Worm (Caenorhabditis elegans) whole organism, late embryonic: ENCODE data around the gene str-19.

ENCODE experiments used
- C08G9.2 ChIP-seq: sonication (generic microtip); optimal IDR thresholded peaks from 2 replicates; lab custom pipeline; 2016; ENCODE audit warnings: mild to moderate bottlenecking, missing genetic modification characterization, moderate library complexity, missing compliant biosample characterization
- C38D4.7 ChIP-seq: fragments of 200-800 bp; sonication (Bioruptor generic); optimal IDR thresholded peaks from 2 replicates; lab custom pipeline; 2018; ENCODE audit warnings: mild to moderate bottlenecking, missing genetic modification characterization, moderate library complexity, missing compliant biosample characterization
- F13H6.1 ChIP-seq: sonication (generic microtip); optimal IDR thresholded peaks from 2 replicates; lab custom pipeline; 2016; ENCODE audit warnings: missing genetic modification characterization, missing compliant biosample characterization
- K02D7.2 ChIP-seq: sonication (generic microtip); optimal IDR thresholded peaks from 2 replicates; lab custom pipeline; 2017; ENCODE audit warnings: mild to moderate bottlenecking, missing genetic modification characterization, missing compliant biosample characterization
- ceh-18 ChIP-seq: sonication (generic microtip); optimal IDR thresholded peaks from 2 replicates; lab custom pipeline; 2016; ENCODE audit warnings: missing genetic modification characterization, missing compliant biosample characterization
- ceh-24 ChIP-seq: sonication (generic microtip); optimal IDR thresholded peaks from 2 replicates; lab custom pipeline; 2016; ENCODE audit warnings: mild to moderate bottlenecking, missing genetic modification characterization, missing compliant biosample characterization
- ceh-45 ChIP-seq: fragments of 200-800 bp; sonication (Bioruptor generic); IDR thresholded peaks from 2 replicates; pipeline ENCODE4 v1.3.6; 2022; ENCODE audit warnings: missing genetic modification reagents, missing genetic modification characterization, missing compliant biosample characterization
- ceh-6 ChIP-seq: fragments of 200-800 bp; sonication (Bioruptor generic); optimal IDR thresholded peaks from 2 replicates; lab custom pipeline; 2018; ENCODE audit warnings: mild to moderate bottlenecking, missing genetic modification characterization, missing compliant biosample characterization
- ceh-9 ChIP-seq: sonication (generic microtip); optimal IDR thresholded peaks from 2 replicates; lab custom pipeline; 2016; ENCODE audit warnings: mild to moderate bottlenecking, missing genetic modification characterization, inconsistent platforms, missing compliant biosample characterization
- che-1 ChIP-seq: sonication (generic microtip); optimal IDR thresholded peaks from 2 replicates; lab custom pipeline; 2016; ENCODE audit warnings: mild to moderate bottlenecking, missing genetic modification characterization, missing compliant biosample characterization
- dmd-4 ChIP-seq: sonication (generic microtip); optimal IDR thresholded peaks from 2 replicates; lab custom pipeline; 2016; ENCODE audit warnings: borderline replicate concordance, missing genetic modification characterization, missing compliant biosample characterization
- elt-2 ChIP-seq: sonication (generic microtip); optimal IDR thresholded peaks from 2 replicates; lab custom pipeline; 2016; ENCODE audit warnings: missing genetic modification reagents, missing genetic modification characterization, missing compliant biosample characterization
- elt-4 ChIP-seq: sonication (generic microtip); optimal IDR thresholded peaks from 2 replicates; lab custom pipeline; 2016; ENCODE audit warnings: missing genetic modification characterization, missing compliant biosample characterization
- ets-4 ChIP-seq: sonication (generic microtip); optimal IDR thresholded peaks from 2 replicates; lab custom pipeline; 2016; ENCODE audit warnings: missing genetic modification characterization, missing compliant biosample characterization
- fax-1 ChIP-seq: sonication (generic microtip); optimal IDR thresholded peaks from 2 replicates; lab custom pipeline; 2016; ENCODE audit warnings: missing genotype, missing genetic modification characterization, missing compliant biosample characterization
- hlh-15 ChIP-seq: sonication (generic microtip); optimal IDR thresholded peaks from 2 replicates; lab custom pipeline; 2016; ENCODE audit warnings: missing genetic modification characterization, missing compliant biosample characterization
- hlh-6 ChIP-seq: sonication (generic microtip); optimal IDR thresholded peaks from 2 replicates; lab custom pipeline; 2016; ENCODE audit warnings: missing genotype, missing genetic modification characterization, missing compliant biosample characterization
- hlh-8 ChIP-seq: sonication (generic microtip); optimal IDR thresholded peaks from 2 replicates; lab custom pipeline; 2016; ENCODE audit warnings: missing genotype, missing genetic modification characterization, missing compliant biosample characterization
- lim-6 ChIP-seq: sonication (generic microtip); optimal IDR thresholded peaks from 2 replicates; lab custom pipeline; 2016; ENCODE audit warnings: missing genetic modification characterization, missing compliant biosample characterization
- nfya-1 ChIP-seq: sonication (generic microtip); optimal IDR thresholded peaks from 2 replicates; lab custom pipeline; 2017; ENCODE audit warnings: missing genetic modification characterization, mild to moderate bottlenecking, missing compliant biosample characterization, antibody characterized with exemption, moderate library complexity
- nhr-11 ChIP-seq: fragments of 150-350 bp; optimal IDR thresholded peaks from 2 replicates; lab custom pipeline; 2014; ENCODE audit warnings: missing biosample characterization, missing genetic modification characterization
- npax-4 ChIP-seq: sonication (generic microtip); optimal IDR thresholded peaks from 2 replicates; lab custom pipeline; 2016; ENCODE audit warnings: missing genetic modification characterization, missing compliant biosample characterization
- odd-2 ChIP-seq: sonication (generic microtip); optimal IDR thresholded peaks from 2 replicates; lab custom pipeline; 2017; ENCODE audit warnings: antibody characterized with exemption, mild to moderate bottlenecking, missing genetic modification characterization, missing compliant biosample characterization
- pag-3 ChIP-seq: sonication (generic microtip); optimal IDR thresholded peaks from 2 replicates; lab custom pipeline; 2016; ENCODE audit warnings: missing compliant biosample characterization, missing genetic modification characterization, borderline replicate concordance
- pat-9 ChIP-seq: fragments of 200-800 bp; sonication (Bioruptor generic); optimal IDR thresholded peaks from 2 replicates; lab custom pipeline; 2018; ENCODE audit warnings: mild to moderate bottlenecking, missing genetic modification characterization, moderate library complexity, missing compliant biosample characterization
- pha-2 ChIP-seq: sonication (generic microtip); optimal IDR thresholded peaks from 2 replicates; lab custom pipeline; 2017; ENCODE audit warnings: mild to moderate bottlenecking, missing genetic modification characterization, missing compliant biosample characterization
- pha-4 ChIP-seq: fragments of 150-350 bp; optimal IDR thresholded peaks from 2 replicates; lab custom pipeline; 2018; ENCODE audit warnings: missing biosample characterization, missing genetic modification reagents, missing genetic modification characterization
- ref-2 ChIP-seq: sonication (generic microtip); optimal IDR thresholded peaks from 2 replicates; lab custom pipeline; 2016; ENCODE audit warnings: missing genetic modification characterization, missing compliant biosample characterization
- sdc-2 ChIP-seq: sonication (generic microtip); optimal IDR thresholded peaks from 2 replicates; lab custom pipeline; 2016; ENCODE audit warnings: missing genotype, missing genetic modification characterization, missing compliant biosample characterization
- sox-4 ChIP-seq: sonication (generic microtip); optimal IDR thresholded peaks from 2 replicates; lab custom pipeline; 2017; ENCODE audit warnings: mild to moderate bottlenecking, missing genetic modification characterization, inconsistent platforms, missing compliant biosample characterization
- syd-9 ChIP-seq: sonication (generic microtip); optimal IDR thresholded peaks from 2 replicates; lab custom pipeline; 2016; ENCODE audit warnings: mild to moderate bottlenecking, missing genetic modification characterization, moderate library complexity, missing compliant biosample characterization
- tbx-2 ChIP-seq: sonication (generic microtip); optimal IDR thresholded peaks from 2 replicates; lab custom pipeline; 2016; ENCODE audit warnings: missing genetic modification characterization, missing compliant biosample characterization
- ttx-3 ChIP-seq: sonication (generic microtip); optimal IDR thresholded peaks from 2 replicates; lab custom pipeline; 2016; ENCODE audit warnings: missing genetic modification reagents, missing genetic modification characterization, missing compliant biosample characterization
- unc-3 ChIP-seq, 2 experiments: fragments of 200-800 bp in 1 of 2; sonication (Bioruptor generic) in 1 of 2; sonication (generic microtip) in 1 of 2; conservative IDR thresholded peaks in 1 of 2; optimal IDR thresholded peaks in 1 of 2; 2 replicates each; pipeline versions ENCODE4 v1.3.6 to Lab custom; 2016 to 2022; ENCODE audit warnings: missing compliant biosample characterization in 2 of 2, missing genetic modification characterization in 2 of 2, missing genetic modification reagents in 1 of 2
- unc-42 ChIP-seq: sonication (generic microtip); optimal IDR thresholded peaks from 2 replicates; lab custom pipeline; 2016; ENCODE audit warnings: missing genotype, missing genetic modification characterization, missing compliant biosample characterization
- zip-5 ChIP-seq: sonication (generic microtip); optimal IDR thresholded peaks from 2 replicates; lab custom pipeline; 2016; ENCODE audit warnings: missing genetic modification characterization, missing compliant biosample characterization
- ztf-16 ChIP-seq: sonication (generic microtip); optimal IDR thresholded peaks from 2 replicates; lab custom pipeline; 2017; ENCODE audit warnings: missing genetic modification characterization, missing compliant biosample characterization

str-19 gene

DNA sequence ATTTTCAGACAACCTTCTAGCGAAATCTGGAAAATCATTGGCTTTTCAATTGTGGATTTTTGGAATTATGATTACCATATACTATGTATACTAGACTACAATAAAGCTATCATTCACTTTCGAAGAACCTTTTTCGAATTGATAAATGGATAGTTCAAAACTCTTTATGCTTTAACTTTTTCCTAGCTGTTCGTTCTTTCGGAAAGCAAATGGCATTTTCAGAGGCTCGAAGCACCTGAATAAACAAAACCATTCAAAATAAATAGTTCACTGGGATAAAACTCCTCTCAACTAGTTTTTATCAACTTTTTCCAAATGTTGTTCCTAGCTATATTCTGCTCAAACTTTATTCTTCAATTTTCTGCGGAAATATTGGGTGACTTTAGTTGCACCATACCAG, 36.8 kb upstream of the str-19 start, which contains the start of gene T26E4.2:
Gene T26E4.2 (plus strand): TSS at position 301 of the 400 bp plus-strand sequence.
- TF ChIP-seq hlh-15 (tag; lab: Kevin White, UChicago): no peak
- TF ChIP-seq elt-2: no peak
- no peak for TF ChIP-seq hlh-8
- TF ChIP-seq ceh-9: no peak
- no peak for TF ChIP-seq elt-4 (tag; lab: Kevin White, UChicago)
- no peak for TF ChIP-seq unc-3 (GFP tag; conservative IDR thresholded peaks at IDR 0.05; lab: Robert Waterston, UW)
- no peak for TF ChIP-seq unc-3 (tag; optimal IDR thresholded peaks at IDR 0.05; lab: Kevin White, UChicago)
- no peak for TF ChIP-seq unc-42 (tag; lab: Kevin White, UChicago)
- no peak for TF ChIP-seq sdc-2 (tag; lab: Kevin White, UChicago)
- TF ChIP-seq, all 69 proteins: peak for 0

DNA sequence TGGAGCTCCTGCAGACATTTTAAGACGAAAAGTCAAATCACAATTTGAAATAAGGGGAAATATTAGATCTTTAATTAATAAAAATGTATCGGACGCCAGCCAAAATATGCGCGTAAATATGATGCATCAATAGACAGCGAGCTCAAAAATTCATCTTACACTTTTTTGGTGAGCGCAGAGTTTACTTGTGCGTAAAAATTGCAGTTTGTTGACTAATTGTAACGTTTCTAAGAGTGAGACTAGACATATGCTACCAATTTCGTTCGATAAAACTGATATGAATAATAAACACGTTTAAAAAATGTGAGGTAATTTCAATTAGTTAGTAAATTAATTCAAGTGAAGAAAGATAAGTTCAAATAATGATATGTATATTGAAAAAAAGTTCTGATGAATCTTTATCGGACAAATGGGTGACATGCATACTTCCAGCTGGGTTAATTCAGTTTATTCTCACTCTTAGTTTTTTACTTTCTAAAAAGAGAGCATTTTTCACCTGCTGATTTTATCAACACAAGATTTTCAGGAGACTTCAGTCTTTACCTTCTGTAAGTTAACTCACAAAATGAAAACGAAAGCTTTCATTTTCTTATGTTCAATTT, 35.0 kb upstream of the str-19 start, which contains the start of the genes nhr-285 and irld-52:
Gene nhr-285 (minus strand): TSS at position 101 of the 602 bp plus-strand sequence.
Gene irld-52 (plus strand): TSS at position 552 of the 602 bp plus-strand sequence.
- no peak for TF ChIP-seq ref-2
- TF ChIP-seq C08G9.2 (tag; lab: Kevin White, UChicago): no peak
- TF ChIP-seq ceh-24: no peak
- no peak for TF ChIP-seq ceh-18 (tag; lab: Kevin White, UChicago)
- TF ChIP-seq pha-4: no peak
- TF ChIP-seq tbx-2 (tag; lab: Kevin White, UChicago): no peak
- TF ChIP-seq K02D7.2 (tag; lab: Kevin White, UChicago): no peak
- TF ChIP-seq zip-5 (tag; lab: Kevin White, UChicago): no peak
- TF ChIP-seq odd-2: no peak
- no peak for TF ChIP-seq ceh-45 (GFP tag; lab: Robert Waterston, UW)
- no peak for TF ChIP-seq ets-4 (tag; lab: Kevin White, UChicago)
- TF ChIP-seq npax-4 (tag; lab: Kevin White, UChicago): no peak

DNA sequence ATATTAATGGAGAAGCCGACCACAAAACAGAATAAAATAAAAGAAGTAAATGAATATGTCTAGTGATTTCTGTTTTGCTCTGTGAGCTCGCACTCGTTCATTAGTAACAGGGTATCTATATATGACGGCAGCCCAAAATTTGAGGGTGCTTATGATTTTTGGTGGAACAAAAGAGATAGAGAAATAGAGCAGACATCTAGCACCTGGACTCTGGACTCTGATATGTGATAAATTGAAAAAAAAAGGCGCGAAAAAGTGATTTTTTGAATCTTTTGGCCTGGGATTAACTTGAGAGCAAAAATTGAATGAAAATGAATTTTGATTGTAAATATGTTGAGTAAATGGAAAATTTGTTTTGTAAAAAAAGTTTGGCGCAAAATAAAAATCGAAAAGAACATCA, 32.4 kb upstream of the str-19 start, which contains the start of gene nhr-283:
Gene nhr-283 (minus strand): TSS at position 101 of the 400 bp plus-strand sequence.
- no peak for TF ChIP-seq unc-42 (tag; lab: Kevin White, UChicago)
- no peak for TF ChIP-seq nfya-1 (tag; lab: Kevin White, UChicago)
- TF ChIP-seq hlh-6: no peak
- no peak for TF ChIP-seq lim-6 (tag; lab: Kevin White, UChicago)
- TF ChIP-seq nhr-11 (tag; lab: Kevin White, UChicago): no peak
- no peak for TF ChIP-seq ztf-16 (tag; lab: Kevin White, UChicago)
- TF ChIP-seq ceh-45 (GFP tag; lab: Robert Waterston, UW): no peak
- no peak for TF ChIP-seq pat-9 (tag; lab: Kevin White, UChicago)
- no peak for TF ChIP-seq K02D7.2 (tag; lab: Kevin White, UChicago)
- TF ChIP-seq hlh-8: no peak
- TF ChIP-seq C08G9.2 (tag; lab: Kevin White, UChicago): no peak
- TF ChIP-seq ceh-6: no peak
- no peak for TF ChIP-seq dmd-4 (tag; lab: Kevin White, UChicago)
- TF ChIP-seq syd-9 (tag; lab: Kevin White, UChicago): no peak
- no peak for TF ChIP-seq ttx-3 (tag; lab: Kevin White, UChicago)
- TF ChIP-seq F13H6.1: no peak
- TF ChIP-seq fax-1 (tag; lab: Kevin White, UChicago): no peak
- no peak for TF ChIP-seq che-1 (tag; lab: Kevin White, UChicago)
- TF ChIP-seq pag-3 (tag; lab: Kevin White, UChicago): no peak
- TF ChIP-seq, all 69 proteins: peak for 0

DNA sequence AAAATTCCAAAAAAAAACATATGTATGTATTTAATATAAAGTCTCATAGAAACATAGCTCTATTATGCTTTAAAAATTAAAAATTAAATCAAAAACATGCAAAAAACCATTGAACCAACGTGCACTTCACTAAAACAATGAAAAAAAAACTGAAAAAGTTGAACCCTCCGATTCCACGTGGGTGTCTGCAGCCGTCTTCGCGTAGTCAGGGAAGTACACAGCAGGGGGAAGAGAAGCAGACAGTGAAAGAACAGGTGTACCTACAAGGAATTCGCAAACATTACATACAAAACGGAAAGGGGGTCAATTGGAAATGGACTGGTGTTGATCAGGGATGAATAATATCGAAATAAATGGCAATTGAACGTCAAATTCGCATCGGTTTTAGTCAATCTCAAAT, 29.7 kb upstream of the str-19 start:
- TF ChIP-seq pha-2 (tag; lab: Kevin White, UChicago): no peak
- TF ChIP-seq C38D4.7 (GFP tag; lab: Kevin White, UChicago): no peak
- no peak for TF ChIP-seq sox-4 (tag; lab: Kevin White, UChicago)
